Fruit fly (Drosophila melanogaster) whole organism, embryonic: Measurements from ENCODE around the gene CG13126.
A peak's percentile ranks its signal among the peaks of the same experiment; 100 is the strongest.

Source experiments
- ATbp ChIP-seq: fragments of 200-800 bp; sonication (Bioruptor generic); optimal IDR thresholded peaks from 2 replicates; lab custom pipeline; 2017; ENCODE audit warnings: missing biosample characterization, mild to moderate bottlenecking, missing genetic modification characterization, missing genetic modification reagents
- Atf-2 ChIP-seq: fragments of 200-800 bp; sonication (Bioruptor generic); optimal IDR thresholded peaks from 2 replicates; lab custom pipeline; 2016; ENCODE audit warnings: missing biosample characterization, missing genetic modification characterization
- Atf3 ChIP-seq: fragments of 200-800 bp; sonication (Bioruptor generic); optimal IDR thresholded peaks from 3 replicates; lab custom pipeline; 2016; ENCODE audit warnings: missing biosample characterization, missing genetic modification characterization
- Bgb ChIP-seq: fragments of 200-800 bp; sonication (Bioruptor generic); IDR thresholded peaks from 2 replicates; pipeline ENCODE4 v1.3.6; 2022; ENCODE audit warnings: missing biosample characterization, missing genetic modification characterization; ENCODE audit not compliant: partially characterized antibody
- CG1024 ChIP-seq: fragments of 200-800 bp; sonication (Bioruptor generic); IDR thresholded peaks from 2 replicates; pipeline ENCODE4 v1.3.6; 2022; ENCODE audit warnings: missing biosample characterization, missing genetic modification characterization
- CG10462 ChIP-seq: fragments of 200-800 bp; sonication (Bioruptor generic); optimal IDR thresholded peaks from 2 replicates; lab custom pipeline; 2016; ENCODE audit warnings: missing biosample characterization, missing genetic modification characterization
- CG10543 ChIP-seq: fragments of 200-800 bp; sonication (Bioruptor generic); optimal IDR thresholded peaks from 3 replicates; lab custom pipeline; 2017; ENCODE audit warnings: missing biosample characterization, mild to moderate bottlenecking, missing genetic modification characterization, moderate library complexity
- CG10979 ChIP-seq: fragments of 200-800 bp; sonication (Bioruptor generic); optimal IDR thresholded peaks from 2 replicates; lab custom pipeline; 2018; ENCODE audit warnings: missing biosample characterization, mild to moderate bottlenecking, missing genetic modification characterization, moderate library complexity
- CG11093 ChIP-seq: fragments of 200-800 bp; sonication (Bioruptor generic); IDR thresholded peaks from 3 replicates; pipeline ENCODE4 v1.3.6; 2022; ENCODE audit warnings: missing biosample characterization, missing genetic modification characterization
- CG12104 ChIP-seq: fragments of 200-800 bp; sonication (Bioruptor generic); optimal IDR thresholded peaks from 3 replicates; lab custom pipeline; 2016; ENCODE audit warnings: missing biosample characterization, missing genetic modification characterization
- CG15696 ChIP-seq: fragments of 200-800 bp; sonication (Bioruptor generic); optimal IDR thresholded peaks from 2 replicates; lab custom pipeline; 2019; ENCODE audit warnings: missing biosample characterization, mild to moderate bottlenecking, missing genetic modification characterization, moderate library complexity
- CG1647 ChIP-seq: fragments of 200-800 bp; sonication (Bioruptor generic); optimal IDR thresholded peaks from 3 replicates; lab custom pipeline; 2016; ENCODE audit warnings: missing biosample characterization, missing genetic modification characterization
- CG16779 ChIP-seq: fragments of 200-800 bp; sonication (Bioruptor generic); IDR thresholded peaks from 2 replicates; pipeline ENCODE4 v1.3.6; 2022; ENCODE audit warnings: missing biosample characterization, missing genetic modification characterization
- CG18262 ChIP-seq: fragments of 200-800 bp; optimal IDR thresholded peaks from 3 replicates; lab custom pipeline; 2019; ENCODE audit warnings: missing biosample characterization, mild to moderate bottlenecking, missing genetic modification characterization, moderate library complexity
- CG18476 ChIP-seq: fragments of 200-800 bp; sonication (Bioruptor generic); optimal IDR thresholded peaks from 2 replicates; lab custom pipeline; 2016; ENCODE audit warnings: missing biosample characterization, mild to moderate bottlenecking, missing genetic modification characterization
- CG32772 ChIP-seq: fragments of 200-800 bp; sonication (Bioruptor generic); IDR thresholded peaks from 2 replicates; pipeline ENCODE4 v1.3.6; 2022; ENCODE audit warnings: missing biosample characterization, missing genetic modification characterization
- CG3995 ChIP-seq: fragments of 200-800 bp; sonication (Bioruptor generic); optimal IDR thresholded peaks from 3 replicates; lab custom pipeline; 2016; ENCODE audit warnings: missing biosample characterization, missing genetic modification characterization
- CG8089 ChIP-seq: fragments of 200-800 bp; sonication (Bioruptor generic); optimal IDR thresholded peaks from 3 replicates; lab custom pipeline; 2016; ENCODE audit warnings: missing biosample characterization, missing genetic modification characterization
- CG8281 ChIP-seq: fragments of 200-800 bp; sonication (Bioruptor generic); optimal IDR thresholded peaks from 2 replicates; lab custom pipeline; 2018; ENCODE audit warnings: missing biosample characterization, mild to moderate bottlenecking, missing genetic modification characterization, moderate library complexity
- CG8944 ChIP-seq: fragments of 200-800 bp; sonication (Bioruptor generic); optimal IDR thresholded peaks from 3 replicates; lab custom pipeline; 2016; ENCODE audit warnings: missing biosample characterization, missing genetic modification characterization
- CG9817 ChIP-seq: fragments of 200-800 bp; sonication (Bioruptor generic); optimal IDR thresholded peaks from 2 replicates; lab custom pipeline; 2018; ENCODE audit warnings: missing biosample characterization, mild to moderate bottlenecking, missing genetic modification characterization, moderate library complexity
- D ChIP-seq, 2 experiments: fragments of 200-800 bp in 1 of 2; fragments of >200 bp in 1 of 2; sonication (Bioruptor generic) in 1 of 2; optimal IDR thresholded peaks; 2 replicates in 1 of 2; 3 replicates in 1 of 2; lab custom pipeline; 2017; ENCODE audit warnings: mild to moderate bottlenecking in 1 of 2, missing biosample characterization in 1 of 2, missing genetic modification characterization in 1 of 2, missing genetic modification reagents in 1 of 2
- Dad ChIP-seq: fragments of 200-800 bp; sonication (Bioruptor generic); optimal IDR thresholded peaks from 3 replicates; lab custom pipeline; 2016; ENCODE audit warnings: missing biosample characterization, missing genetic modification characterization
- Dfd ChIP-seq, 2 experiments: fragments of >200 bp; optimal IDR thresholded peaks; 2 replicates each; lab custom pipeline; 2017; ENCODE audit warnings: missing biosample characterization in 2 of 2, missing genetic modification characterization in 2 of 2
- Drgx ChIP-seq: fragments of 200-800 bp; sonication (Bioruptor generic); IDR thresholded peaks from 2 replicates; pipeline ENCODE4 v1.3.6; 2022; ENCODE audit warnings: missing biosample characterization, missing genetic modification characterization
- Hr51 ChIP-seq, 2 experiments: fragments of 200-800 bp; sonication (Bioruptor generic); optimal IDR thresholded peaks; 2 replicates in 1 of 2; 3 replicates in 1 of 2; lab custom pipeline; 2016 to 2018; ENCODE audit warnings: missing biosample characterization in 2 of 2, missing genetic modification characterization in 2 of 2, mild to moderate bottlenecking in 1 of 2, moderate library complexity in 1 of 2
- Hsf ChIP-seq: fragments of 200-800 bp; sonication (Bioruptor generic); optimal IDR thresholded peaks from 3 replicates; lab custom pipeline; 2016; ENCODE audit warnings: missing biosample characterization, missing genetic modification characterization
- Lim3 ChIP-seq: fragments of 200-800 bp; sonication (Bioruptor generic); IDR thresholded peaks from 2 replicates; pipeline ENCODE4 v1.3.6; 2022; ENCODE audit warnings: missing biosample characterization, missing genetic modification characterization
- MESR4 ChIP-seq: fragments of 200-800 bp; sonication (Bioruptor generic); optimal IDR thresholded peaks from 2 replicates; lab custom pipeline; 2018; ENCODE audit warnings: missing biosample characterization, mild to moderate bottlenecking, missing genetic modification characterization, moderate library complexity
- NC2β ChIP-seq: fragments of 200-800 bp; sonication (Bioruptor generic); optimal IDR thresholded peaks from 2 replicates; lab custom pipeline; 2016; ENCODE audit warnings: missing biosample characterization, missing genetic modification characterization
- Oli ChIP-seq: fragments of 200-800 bp; sonication (Bioruptor generic); optimal IDR thresholded peaks from 2 replicates; lab custom pipeline; 2018; ENCODE audit warnings: missing biosample characterization, mild to moderate bottlenecking, missing genetic modification characterization, moderate library complexity
- Tbp ChIP-seq: fragments of >200 bp; optimal IDR thresholded peaks from 2 replicates; lab custom pipeline; 2018; ENCODE audit warnings: missing biosample characterization, missing genetic modification characterization
- cwo ChIP-seq: fragments of 200-800 bp; sonication (Bioruptor generic); optimal IDR thresholded peaks from 3 replicates; lab custom pipeline; 2017; ENCODE audit warnings: missing biosample characterization, missing genetic modification characterization, mild to moderate bottlenecking, moderate library complexity, missing genetic modification reagents
- fd102C ChIP-seq: fragments of 200-800 bp; sonication (Bioruptor generic); optimal IDR thresholded peaks from 2 replicates; lab custom pipeline; 2018; ENCODE audit warnings: missing biosample characterization, mild to moderate bottlenecking, missing genetic modification characterization, moderate library complexity
- gfzf ChIP-seq: fragments of 200-800 bp; sonication (Bioruptor generic); optimal IDR thresholded peaks from 2 replicates; lab custom pipeline; 2016; ENCODE audit warnings: missing biosample characterization, mild to moderate bottlenecking, missing genetic modification characterization, moderate library complexity
- ham ChIP-seq: fragments of 200-800 bp; sonication (Bioruptor generic); IDR thresholded peaks from 2 replicates; pipeline ENCODE4 v1.3.6; 2022; ENCODE audit warnings: missing biosample characterization, missing genetic modification characterization
- hth ChIP-seq: fragments of >200 bp; optimal IDR thresholded peaks from 2 replicates; lab custom pipeline; 2017; ENCODE audit warnings: inconsistent platforms
- ken ChIP-seq: fragments of 200-800 bp; sonication (Bioruptor generic); IDR thresholded peaks from 3 replicates; pipeline ENCODE4 v1.3.6; 2022; ENCODE audit warnings: missing biosample characterization, missing genetic modification characterization
- kni ChIP-seq: fragments of 200-800 bp; sonication (Bioruptor generic); optimal IDR thresholded peaks from 3 replicates; lab custom pipeline; 2017; ENCODE audit warnings: mild to moderate bottlenecking, missing biosample characterization, missing genetic modification reagents, missing genetic modification characterization
- maf-S ChIP-seq: fragments of 200-800 bp; sonication (Bioruptor generic); optimal IDR thresholded peaks from 2 replicates; lab custom pipeline; 2016; ENCODE audit warnings: missing biosample characterization, missing genetic modification characterization
- mld ChIP-seq: fragments of 200-800 bp; sonication (Bioruptor generic); IDR thresholded peaks from 3 replicates; pipeline ENCODE4 v1.3.6; 2022; ENCODE audit warnings: missing biosample characterization, missing genetic modification characterization; ENCODE audit not compliant: partially characterized antibody
- nerfin-2 ChIP-seq: fragments of 200-800 bp; sonication (Bioruptor generic); IDR thresholded peaks from 2 replicates; pipeline ENCODE4 v1.3.6; 2022; ENCODE audit warnings: missing biosample characterization, missing genetic modification characterization; ENCODE audit not compliant: partially characterized antibody
- ro ChIP-seq: fragments of 200-800 bp; sonication (Bioruptor generic); IDR thresholded peaks from 2 replicates; pipeline ENCODE4 v1.3.6; 2022; ENCODE audit warnings: missing biosample characterization, missing genetic modification characterization
- sima ChIP-seq: fragments of 200-800 bp; sonication (Bioruptor generic); optimal IDR thresholded peaks from 2 replicates; lab custom pipeline; 2016; ENCODE audit warnings: missing biosample characterization, missing genetic modification characterization
- sisA ChIP-seq: fragments of 200-800 bp; sonication (Bioruptor generic); IDR thresholded peaks from 2 replicates; pipeline ENCODE4 v1.3.6; 2022; ENCODE audit warnings: missing biosample characterization, missing genetic modification characterization
- tin ChIP-seq: fragments of 200-800 bp; sonication (Bioruptor generic); optimal IDR thresholded peaks from 3 replicates; lab custom pipeline; 2016; ENCODE audit warnings: missing biosample characterization, missing genetic modification characterization
- tll ChIP-seq, 2 experiments: fragments of 200-800 bp in 1 of 2; fragments of >200 bp in 1 of 2; sonication (Bioruptor generic) in 1 of 2; optimal IDR thresholded peaks; 2 replicates each; lab custom pipeline; 2017 to 2019; ENCODE audit warnings: missing biosample characterization in 2 of 2, missing genetic modification characterization in 2 of 2, mild to moderate bottlenecking in 1 of 2, moderate library complexity in 1 of 2
- zf30C ChIP-seq: fragments of 200-800 bp; sonication (Bioruptor generic); optimal IDR thresholded peaks from 3 replicates; lab custom pipeline; 2018; ENCODE audit warnings: missing biosample characterization, mild to moderate bottlenecking, missing genetic modification characterization

CG13126 gene

DNA sequence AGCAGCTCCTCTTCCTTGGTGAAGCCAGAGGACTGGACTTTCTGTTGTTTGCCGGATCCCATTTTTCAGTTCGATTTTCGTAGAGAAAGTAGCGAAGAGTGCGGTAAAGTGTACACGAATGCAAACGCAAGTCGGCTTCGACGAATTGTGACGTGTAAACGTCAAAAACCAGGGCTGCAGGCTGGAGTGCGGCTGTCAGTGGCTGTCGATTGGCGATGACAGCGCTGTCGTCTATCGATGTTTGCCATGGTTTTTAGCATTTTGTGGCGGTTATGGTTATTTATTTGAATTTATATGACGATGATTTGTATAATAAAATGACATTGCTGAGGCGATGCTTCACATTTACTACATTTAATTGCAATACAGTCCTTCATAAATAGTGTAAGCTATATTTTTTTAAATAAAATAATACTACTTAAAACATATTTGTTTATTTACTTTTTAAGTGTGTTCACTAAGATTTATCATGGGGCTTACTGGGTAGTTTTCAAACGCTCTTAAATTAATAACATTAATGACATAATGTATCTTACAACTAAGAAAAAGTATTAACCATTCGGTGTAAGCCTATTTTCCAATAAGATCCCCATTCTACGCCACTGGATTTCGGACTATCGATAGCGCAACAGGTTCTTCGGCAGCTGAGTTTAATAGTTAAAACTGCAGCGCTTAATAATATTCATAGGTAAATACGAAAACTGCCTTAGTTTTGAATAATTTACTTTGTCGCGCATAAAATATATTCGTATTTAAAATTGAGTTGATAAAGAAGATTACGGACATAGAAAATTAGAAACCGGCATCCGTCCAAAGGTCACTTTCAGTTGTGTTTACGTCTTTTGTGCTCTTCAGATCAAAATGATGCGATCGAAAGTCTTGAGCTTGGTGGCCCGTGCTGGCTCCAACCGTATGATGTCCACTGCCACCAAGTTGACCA is 35.7 kb downstream of the CG13126 start, which contains the start of the genes CG5885 and CG4598 (continued):
- TF ChIP-seq cwo (GFP tag; lab: Kevin White, UChicago) = peak; percentile 15
- peak; percentile 38 for TF ChIP-seq Hsf (GFP tag; lab: Kevin White, UChicago)
- no peak for TF ChIP-seq CG3995 (GFP tag; lab: Kevin White, UChicago)
- TF ChIP-seq Atf-2 = no peak
- TF ChIP-seq Atf3 (GFP tag; lab: Kevin White, UChicago) = peak; percentile 27
- peak; percentile 9 for TF ChIP-seq CG8944 (GFP tag; lab: Kevin White, UChicago)
- TF ChIP-seq CG18476 (GFP tag; lab: Kevin White, UChicago) = no peak
- peak; percentile 11 to 81 for TF ChIP-seq Hr51 (GFP tag; optimal IDR thresholded peaks at IDR 0.05; lab: Kevin White, UChicago)
- no peak for TF ChIP-seq hth (lab: Kevin White, UChicago)
- TF ChIP-seq CG16779 (GFP tag; lab: Robert Waterston, UW) = 0 out of 2 replicates have a peak, but pooled peaks have one; percentile 13
- no peak for TF ChIP-seq kni (GFP tag; lab: Kevin White, UChicago)
- no peak for TF ChIP-seq Dad
- peak; percentile 28; the same call in 1 of the 2 replicates for TF ChIP-seq CG32772 (GFP tag; lab: Robert Waterston, UW)
- peak; percentile 82 for TF ChIP-seq mld (GFP tag; lab: Robert Waterston, UW)
- TF ChIP-seq Oli (tag; lab: Kevin White, UChicago) = peak; percentile 62
- TF ChIP-seq D (optimal IDR thresholded peaks at IDR 0.05; lab: Kevin White, UChicago) = no peak
- TF ChIP-seq D (GFP tag; optimal IDR thresholded peaks at IDR 0.05; lab: Kevin White, UChicago) = peak; percentile 34
- TF ChIP-seq ken = peak; percentile 71; the same call in 1 of the 3 replicates
- no peak for TF ChIP-seq CG8281 (tag; lab: Kevin White, UChicago)
- peak; percentile 34 for TF ChIP-seq CG9817
- TF ChIP-seq Drgx (GFP tag; lab: Robert Waterston, UW) = peak; percentile 78
- no peak for TF ChIP-seq CG1647 (GFP tag; lab: Kevin White, UChicago)
- peak; percentile 56 for TF ChIP-seq CG15696 (tag; lab: Kevin White, UChicago)
- TF ChIP-seq Dfd (GFP tag; optimal IDR thresholded peaks at IDR 0.05; lab: Kevin White, UChicago) = no peak
- peak; percentile 70 for TF ChIP-seq CG18262
- peak; percentile 48 for TF ChIP-seq tin (GFP tag; lab: Kevin White, UChicago)
- peak; percentile 73 for TF ChIP-seq sisA (GFP tag; lab: Robert Waterston, UW)
- TF ChIP-seq zf30C (GFP tag; lab: Kevin White, UChicago) = no peak
- no peak for TF ChIP-seq CG11093
- TF ChIP-seq ATbp (GFP tag; lab: Kevin White, UChicago) = peak; percentile 55
- TF ChIP-seq MESR4 (GFP tag; lab: Kevin White, UChicago) = peak; percentile 97
- peak; percentile 73 for TF ChIP-seq CG10543 (GFP tag; lab: Kevin White, UChicago)
- TF ChIP-seq CG10979 (tag; lab: Kevin White, UChicago) = peak; percentile 58
- TF ChIP-seq Lim3 (GFP tag; lab: Robert Waterston, UW) = no peak
- peak; percentile 45 for TF ChIP-seq CG12104 (GFP tag; lab: Kevin White, UChicago)
- no peak for TF ChIP-seq tll (GFP tag; optimal IDR thresholded peaks at IDR 0.05; lab: Kevin White, UChicago)
- no peak for TF ChIP-seq fd102C (GFP tag; lab: Kevin White, UChicago)
- no peak for TF ChIP-seq ro
- peak; percentile 40 for TF ChIP-seq maf-S
- TF ChIP-seq nerfin-2 (GFP tag; lab: Robert Waterston, UW) = peak; percentile 69; the same call in 1 of the 2 replicates
- TF ChIP-seq NC2β = peak; percentile 44
- TF ChIP-seq CG1024 (GFP tag; lab: Robert Waterston, UW) = peak; percentile 42
- peak; percentile 57 for TF ChIP-seq CG10462 (GFP tag; lab: Kevin White, UChicago)
- TF ChIP-seq ham (GFP tag; lab: Robert Waterston, UW) = no peak
- no peak for TF ChIP-seq sima
- TF ChIP-seq gfzf (GFP tag; lab: Kevin White, UChicago) = peak; percentile 50
- TF ChIP-seq Tbp (GFP tag; lab: Kevin White, UChicago) = no peak
- TF ChIP-seq Bgb = peak; percentile 76
- no peak for TF ChIP-seq CG8089
